Worm (Caenorhabditis elegans): ENCODE results near the gene srh-8.

srh-8 gene

DNA sequence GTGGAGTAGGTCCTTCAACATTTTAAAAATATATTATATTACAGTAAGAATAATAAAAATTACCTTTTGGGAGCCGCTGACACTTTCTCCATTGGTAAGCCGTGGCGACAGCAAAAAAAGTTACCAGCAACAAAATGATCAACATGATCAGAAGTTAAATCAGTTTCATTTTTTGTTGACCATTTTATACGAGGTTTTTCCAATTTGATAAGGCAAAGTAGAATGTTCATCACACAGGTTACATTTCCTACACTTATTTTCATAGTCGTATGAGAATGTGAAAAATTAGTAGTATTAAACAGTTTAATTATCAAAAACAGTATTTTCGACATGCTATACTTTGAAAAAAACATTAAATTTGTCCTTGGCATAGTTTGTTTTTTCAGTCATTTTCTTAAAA lies 32.5 kb upstream of the srh-8 start, which contains the start of gene cyp-34A10:
cyp-34A10 (minus strand) TSS at position 146 of the 400 bp plus-strand sequence.
- TF ChIP-seq hnd-1 (tag; optimal IDR thresholded peaks at IDR 0.05), result no peak
- no peak for TF ChIP-seq ceh-36 (tag; optimal IDR thresholded peaks at IDR 0.05)
- no peak for TF ChIP-seq ama-1 (optimal IDR thresholded peaks at IDR 0.05)
- TF ChIP-seq sea-1 (GFP tag; conservative IDR thresholded peaks at IDR 0.05), result no peak
- no peak for TF ChIP-seq F13C5.2 (tag; optimal IDR thresholded peaks at IDR 0.05)
- no peak for TF ChIP-seq B0310.2 (tag; optimal IDR thresholded peaks at IDR 0.05)
- no peak for TF ChIP-seq hmg-4 (GFP tag; optimal IDR thresholded peaks at IDR 0.05)
- TF ChIP-seq tbx-11 (GFP tag; IDR thresholded peaks at IDR 0.05), result no peak
- no peak for TF ChIP-seq hmbx-1 (tag; optimal IDR thresholded peaks at IDR 0.05)
- no peak for TF ChIP-seq flt-1 (GFP tag; IDR thresholded peaks at IDR 0.05)

DNA sequence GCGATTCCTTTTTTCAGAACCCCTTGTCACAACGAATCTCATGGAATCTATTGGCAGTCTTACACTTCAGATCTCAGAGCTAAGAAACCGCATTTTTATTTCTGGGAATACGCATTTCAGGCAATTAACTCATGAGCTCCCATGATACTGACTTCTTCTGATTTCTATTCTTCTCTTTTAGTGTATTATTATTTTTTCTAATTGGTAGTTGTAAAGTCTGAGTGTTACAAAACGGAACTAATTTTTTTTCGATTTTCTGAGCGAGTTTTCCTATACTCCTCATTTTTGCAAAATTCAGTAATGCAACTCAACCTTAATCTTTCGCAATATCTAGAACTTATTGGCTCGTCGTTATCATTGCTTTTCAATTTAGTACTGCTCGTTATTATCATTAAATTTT lies 31.0 kb upstream of the srh-8 start, which contains the start of gene str-82:
str-82 (plus strand) TSS at position 301 of the 400 bp plus-strand sequence.
- TF ChIP-seq ceh-36 (tag; optimal IDR thresholded peaks at IDR 0.05) (no peak), hmg-4 (GFP tag; optimal IDR thresholded peaks at IDR 0.05) (no peak), F13C5.2 (tag; optimal IDR thresholded peaks at IDR 0.05) (no peak), flt-1 (GFP tag; IDR thresholded peaks at IDR 0.05) (no peak), ets-7 (tag; optimal IDR thresholded peaks at IDR 0.05) (no peak), ceh-13 (GFP tag; optimal IDR thresholded peaks at IDR 0.05) (no peak), tra-4 (tag; optimal IDR thresholded peaks at IDR 0.05) (no peak), tbx-37 (GFP tag; conservative IDR thresholded peaks at IDR 0.05) (no peak), tbx-11 (GFP tag; IDR thresholded peaks at IDR 0.05) (no peak), ama-1 (optimal IDR thresholded peaks at IDR 0.05) (no peak), hnd-1 (tag; optimal IDR thresholded peaks at IDR 0.05) (no peak), aly-1 (tag; optimal IDR thresholded peaks at IDR 0.05) (no peak)

DNA sequence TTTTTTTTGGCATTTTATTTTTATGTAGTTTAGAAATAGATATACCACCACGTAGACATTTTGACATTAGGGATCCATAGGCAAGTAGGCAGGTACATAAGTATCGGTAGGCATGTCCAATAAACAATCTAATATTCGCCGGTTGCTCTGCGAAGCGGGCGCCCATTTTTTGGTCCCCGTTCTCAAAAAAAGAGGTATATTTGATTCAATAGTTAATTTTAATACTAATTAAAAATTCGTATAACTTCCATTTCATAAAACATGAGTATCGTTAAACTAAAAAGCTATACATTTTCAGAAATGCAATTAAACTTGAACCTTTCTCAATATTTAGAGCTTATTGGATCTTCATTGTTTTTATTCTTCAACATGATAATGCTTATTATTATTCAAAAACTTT lies 28.4 kb upstream of the srh-8 start, which contains the start of gene str-83:
str-83 (plus strand) TSS at position 301 of the 400 bp plus-strand sequence.
- TF ChIP-seq hnd-1 (tag; optimal IDR thresholded peaks at IDR 0.05), result no peak
- TF ChIP-seq F13C5.2 (tag; optimal IDR thresholded peaks at IDR 0.05), result no peak

DNA sequence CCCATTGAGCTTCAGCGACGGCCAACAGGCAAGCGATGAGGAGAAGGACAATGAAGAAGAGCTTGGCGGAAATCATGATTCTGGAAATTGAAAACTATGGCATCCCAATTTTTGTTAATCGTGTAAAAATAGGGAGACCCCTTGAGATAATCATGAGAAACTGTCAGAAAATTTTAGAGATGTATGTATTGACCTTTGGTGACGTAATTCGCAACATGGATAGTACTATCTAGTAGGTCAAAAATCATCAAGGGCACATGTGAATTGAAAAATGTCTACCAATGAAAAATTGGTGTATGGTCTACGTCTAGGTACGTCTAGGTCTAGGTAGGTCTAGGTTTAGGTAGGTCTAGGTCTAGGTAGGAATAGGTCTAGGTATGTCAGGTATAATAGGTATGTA lies 26.3 kb upstream of the srh-8 start, which contains the start of gene nlp-34:
nlp-34 (minus strand) TSS at position 82 of the 400 bp plus-strand sequence.
- no peak for TF ChIP-seq hmg-4 (GFP tag; optimal IDR thresholded peaks at IDR 0.05)
- TF ChIP-seq ceh-13 (GFP tag; optimal IDR thresholded peaks at IDR 0.05), result no peak
- TF ChIP-seq tbx-11 (GFP tag; IDR thresholded peaks at IDR 0.05), result no peak
- TF ChIP-seq tra-4 (tag; optimal IDR thresholded peaks at IDR 0.05), result no peak
- TF ChIP-seq F13C5.2 (tag; optimal IDR thresholded peaks at IDR 0.05), result no peak
- no peak for TF ChIP-seq pes-1 (GFP tag; IDR thresholded peaks at IDR 0.05)
- TF ChIP-seq scrt-1 (GFP tag; IDR thresholded peaks at IDR 0.05), result no peak

DNA sequence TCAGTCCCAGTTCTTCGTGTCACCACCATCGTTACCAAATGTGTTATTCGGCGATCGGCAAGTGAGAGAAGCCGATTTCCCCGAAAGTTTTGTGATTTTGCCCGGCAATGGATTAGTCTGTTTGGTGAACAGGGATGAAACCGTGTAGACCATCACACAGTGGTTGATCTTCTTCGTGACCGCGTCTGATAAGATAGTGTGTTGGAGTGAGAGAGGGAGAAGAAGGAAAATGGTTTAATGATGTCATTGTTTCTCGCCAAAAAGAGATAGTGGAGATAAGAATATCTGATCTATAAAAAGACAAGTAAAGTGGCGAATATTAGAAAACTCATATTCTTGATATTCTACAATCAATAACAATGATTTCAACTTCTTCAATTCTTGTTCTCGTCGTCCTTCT lies 25.5 kb upstream of the srh-8 start, which contains the start of gene nlp-31:
nlp-31 (plus strand) TSS at position 237 of the 400 bp plus-strand sequence.
- no peak for TF ChIP-seq scrt-1 (GFP tag; IDR thresholded peaks at IDR 0.05)
- no peak for TF ChIP-seq B0310.2 (tag; optimal IDR thresholded peaks at IDR 0.05)
- TF ChIP-seq flt-1 (GFP tag; IDR thresholded peaks at IDR 0.05), result no peak
- no peak for TF ChIP-seq pes-1 (GFP tag; IDR thresholded peaks at IDR 0.05)
- no peak for TF ChIP-seq hmg-4 (GFP tag; optimal IDR thresholded peaks at IDR 0.05)
- TF ChIP-seq aly-1 (tag; optimal IDR thresholded peaks at IDR 0.05), result no peak
- TF ChIP-seq tbx-37 (GFP tag; conservative IDR thresholded peaks at IDR 0.05), result no peak
- no peak for TF ChIP-seq F13C5.2 (tag; optimal IDR thresholded peaks at IDR 0.05)

DNA sequence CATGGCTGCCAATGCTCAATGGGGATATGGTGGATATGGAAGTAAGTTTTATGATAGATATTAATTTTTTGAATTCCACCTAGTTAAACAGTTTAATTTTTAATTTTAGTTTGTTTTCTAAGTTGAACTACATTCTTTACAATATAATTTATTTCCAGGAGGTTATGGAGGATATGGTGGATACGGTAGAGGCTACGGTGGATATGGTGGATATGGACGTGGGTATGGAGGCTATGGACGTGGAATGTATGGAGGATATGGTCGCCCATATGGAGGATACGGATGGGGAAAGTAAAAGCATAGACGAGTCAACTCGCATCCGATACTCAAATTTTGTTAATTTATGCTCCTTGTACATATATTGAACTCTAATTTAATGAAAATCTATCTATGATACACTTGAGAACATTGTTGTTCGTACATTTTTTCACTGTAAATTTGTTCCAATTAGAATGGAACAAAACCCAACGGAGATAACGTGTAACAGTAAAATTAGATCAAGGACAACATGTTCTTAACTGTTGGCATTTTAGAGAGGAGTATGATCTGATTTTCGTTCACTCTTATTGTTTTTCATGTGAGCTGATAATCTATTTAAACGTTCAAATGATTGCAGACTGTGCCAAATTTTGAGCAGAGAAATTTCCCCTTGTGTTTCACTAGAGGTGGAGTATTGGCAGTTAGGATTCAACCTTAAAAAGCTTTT lies 24.9 kb upstream of the srh-8 start:
- TF ChIP-seq pes-1 (GFP tag; IDR thresholded peaks at IDR 0.05) (no peak), ceh-36 (tag; optimal IDR thresholded peaks at IDR 0.05) (no peak), ceh-13 (GFP tag; optimal IDR thresholded peaks at IDR 0.05) (no peak), ets-7 (tag; optimal IDR thresholded peaks at IDR 0.05) (no peak), ama-1 (optimal IDR thresholded peaks at IDR 0.05) (no peak), B0310.2 (tag; optimal IDR thresholded peaks at IDR 0.05) (no peak), flt-1 (GFP tag; IDR thresholded peaks at IDR 0.05) (no peak), sea-1 (GFP tag; conservative IDR thresholded peaks at IDR 0.05) (no peak), F13C5.2 (tag; optimal IDR thresholded peaks at IDR 0.05) (no peak), scrt-1 (GFP tag; IDR thresholded peaks at IDR 0.05) (no peak), tbx-37 (GFP tag; conservative IDR thresholded peaks at IDR 0.05) (no peak), tbx-11 (GFP tag; IDR thresholded peaks at IDR 0.05) (no peak), aly-1 (tag; optimal IDR thresholded peaks at IDR 0.05) (no peak)

DNA sequence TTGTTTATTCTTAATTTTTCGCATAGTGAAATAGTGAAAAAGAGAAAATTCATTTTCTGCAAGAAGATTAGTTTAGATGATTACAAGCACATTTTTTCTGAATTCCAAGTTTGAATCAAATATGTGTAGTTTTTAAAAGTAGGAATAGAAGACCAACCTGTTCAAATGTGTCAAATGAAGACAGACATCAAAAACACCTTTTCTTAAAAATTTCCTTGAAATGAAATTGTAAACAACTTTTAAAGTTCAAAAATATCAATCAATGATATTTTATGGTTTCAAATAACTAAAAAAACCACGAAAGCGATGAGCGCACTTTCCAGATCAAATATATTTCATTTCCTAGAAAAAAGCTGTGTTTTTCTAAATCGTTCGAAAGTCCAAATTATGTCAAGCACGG lies 23.6 kb upstream of the srh-8 start, which contains the start of gene nlp-30:
nlp-30 (plus strand) TSS at position 301 of the 400 bp plus-strand sequence.
- TF ChIP-seq tbx-11 (GFP tag; IDR thresholded peaks at IDR 0.05) (no peak), ama-1 (optimal IDR thresholded peaks at IDR 0.05) (no peak), tra-4 (tag; optimal IDR thresholded peaks at IDR 0.05) (no peak), F13C5.2 (tag; optimal IDR thresholded peaks at IDR 0.05) (no peak), sea-1 (GFP tag; conservative IDR thresholded peaks at IDR 0.05) (no peak), hnd-1 (tag; optimal IDR thresholded peaks at IDR 0.05) (no peak), hmbx-1 (tag; optimal IDR thresholded peaks at IDR 0.05) (no peak), ceh-36 (tag; optimal IDR thresholded peaks at IDR 0.05) (no peak), tbx-37 (GFP tag; conservative IDR thresholded peaks at IDR 0.05) (no peak), pes-1 (GFP tag; IDR thresholded peaks at IDR 0.05) (no peak), B0310.2 (tag; optimal IDR thresholded peaks at IDR 0.05) (no peak), ceh-13 (GFP tag; optimal IDR thresholded peaks at IDR 0.05) (no peak), flt-1 (GFP tag; IDR thresholded peaks at IDR 0.05) (no peak), hmg-4 (GFP tag; optimal IDR thresholded peaks at IDR 0.05) (no peak), scrt-1 (GFP tag; IDR thresholded peaks at IDR 0.05) (no peak), aly-1 (tag; optimal IDR thresholded peaks at IDR 0.05) (no peak), ets-7 (tag; optimal IDR thresholded peaks at IDR 0.05) (no peak)

Measured in whole organism, early embryonic.